Worm (Caenorhabditis elegans): ENCODE measurements around the gene unc-103.

DNA sequence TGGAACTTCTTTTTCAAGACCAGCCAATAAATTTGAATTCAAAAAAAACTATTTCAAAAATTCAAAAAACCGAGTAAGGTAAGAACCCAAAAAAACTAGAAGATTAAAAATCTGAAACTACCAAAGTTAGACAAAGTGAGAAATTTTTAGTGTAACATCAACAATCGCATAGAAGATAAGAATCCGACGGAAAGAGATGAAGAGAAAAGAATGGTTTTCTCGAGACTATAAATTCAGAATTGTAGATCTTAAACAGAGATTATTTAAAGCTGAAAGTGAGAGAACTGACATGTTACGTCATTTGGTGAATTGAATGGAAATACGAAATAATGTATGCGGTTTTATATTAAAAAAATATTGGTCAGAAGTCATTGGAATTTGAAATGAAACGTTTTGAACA is 13.1 kb upstream of the unc-103 start:
- TF ChIP-seq him-1 (tag; optimal IDR thresholded peaks at IDR 0.05) = no peak
- TF ChIP-seq W03F9.2 (tag; optimal IDR thresholded peaks at IDR 0.05) = no peak

All from whole organism, L4/young adult.